Worm (Caenorhabditis elegans) whole organism, L3 larva: ENCODE data around the gene M04G7.5.

Experiments
- R02D3.7 ChIP-seq: fragments of 150-350 bp; optimal IDR thresholded peaks from 2 replicates; lab custom pipeline; 2014; ENCODE audit warnings: missing biosample characterization, missing genetic modification characterization
- ZK546.5 ChIP-seq: sonication (generic microtip); optimal IDR thresholded peaks from 2 replicates; lab custom pipeline; 2017; ENCODE audit warnings: missing biosample characterization, missing genetic modification characterization
- ceh-16 ChIP-seq: sonication (generic microtip); optimal IDR thresholded peaks from 2 replicates; lab custom pipeline; 2017; ENCODE audit warnings: missing biosample characterization, missing genetic modification characterization
- ceh-28 ChIP-seq: fragments of 150-350 bp; optimal IDR thresholded peaks from 2 replicates; lab custom pipeline; 2014; ENCODE audit warnings: missing biosample characterization, missing genetic modification reagents, missing genetic modification characterization
- ceh-9 ChIP-seq: sonication (generic microtip); optimal IDR thresholded peaks from 2 replicates; lab custom pipeline; 2018; ENCODE audit warnings: missing biosample characterization, missing genetic modification characterization
- daf-12 ChIP-seq: fragments of 150-350 bp; optimal IDR thresholded peaks from 2 replicates; lab custom pipeline; 2014; ENCODE audit warnings: missing biosample characterization, missing genetic modification reagents, missing genetic modification characterization
- egl-27 ChIP-seq: sonication (generic microtip); optimal IDR thresholded peaks from 4 replicates; lab custom pipeline; 2017; ENCODE audit warnings: missing biosample characterization, missing genetic modification reagents, missing genetic modification characterization
- egl-5 ChIP-seq: fragments of 150-350 bp; optimal IDR thresholded peaks from 2 replicates; lab custom pipeline; 2017; ENCODE audit warnings: missing biosample characterization, missing genetic modification reagents, missing genetic modification characterization, inconsistent platforms
- elt-2 ChIP-seq: sonication (generic microtip); optimal IDR thresholded peaks from 2 replicates; lab custom pipeline; 2016; ENCODE audit warnings: missing genetic modification reagents, mild to moderate bottlenecking, missing genetic modification characterization, missing compliant biosample characterization
- elt-3 ChIP-seq, 3 experiments: fragments of 150-350 bp in 1 of 3; sonication (generic microtip) in 2 of 3; optimal IDR thresholded peaks; 2 replicates in 2 of 3; 4 replicates in 1 of 3; lab custom pipeline; 2014 to 2017; ENCODE audit warnings: missing biosample characterization in 3 of 3, missing genetic modification characterization in 3 of 3
- fkh-10 ChIP-seq: sonication (generic microtip); optimal IDR thresholded peaks from 2 replicates; lab custom pipeline; 2017; ENCODE audit warnings: missing biosample characterization, missing genetic modification reagents, missing genetic modification characterization
- fkh-2 ChIP-seq: fragments of 150-350 bp; optimal IDR thresholded peaks from 2 replicates; lab custom pipeline; 2014; ENCODE audit warnings: missing biosample characterization, missing genetic modification reagents, missing genetic modification characterization
- fos-1 ChIP-seq: fragments of 150-350 bp; optimal IDR thresholded peaks from 2 replicates; lab custom pipeline; 2014; ENCODE audit warnings: missing biosample characterization, missing genetic modification characterization
- hmg-11 ChIP-seq: sonication (generic microtip); optimal IDR thresholded peaks from 2 replicates; lab custom pipeline; 2016; ENCODE audit warnings: missing genetic modification characterization, missing compliant biosample characterization
- jun-1 ChIP-seq: fragments of 150-350 bp; optimal IDR thresholded peaks from 2 replicates; lab custom pipeline; 2014; ENCODE audit warnings: missing biosample characterization, missing genetic modification reagents, missing genetic modification characterization
- lin-15B ChIP-seq: fragments of 150-350 bp; optimal IDR thresholded peaks from 2 replicates; lab custom pipeline; 2014; ENCODE audit warnings: missing biosample characterization, missing genetic modification characterization
- lin-39 ChIP-seq: fragments of 150-350 bp; optimal IDR thresholded peaks from 2 replicates; lab custom pipeline; 2018; ENCODE audit warnings: missing biosample characterization, missing genetic modification reagents, missing genetic modification characterization
- lsy-12 ChIP-seq: sonication (generic microtip); optimal IDR thresholded peaks from 2 replicates; lab custom pipeline; 2016; ENCODE audit warnings: mild to moderate bottlenecking, missing genetic modification characterization, missing compliant biosample characterization
- mdl-1 ChIP-seq: fragments of 150-350 bp; optimal IDR thresholded peaks from 2 replicates; lab custom pipeline; 2014; ENCODE audit warnings: missing biosample characterization, missing genetic modification characterization
- mml-1 ChIP-seq: fragments of 150-350 bp; sonication (generic microtip); optimal IDR thresholded peaks from 3 replicates; lab custom pipeline; 2014; ENCODE audit warnings: missing biosample characterization, missing genetic modification characterization
- nfya-1 ChIP-seq: sonication (generic microtip); optimal IDR thresholded peaks from 2 replicates; lab custom pipeline; 2017; ENCODE audit warnings: missing genetic modification characterization, mild to moderate bottlenecking, missing compliant biosample characterization, antibody characterized with exemption, moderate library complexity; ENCODE audit not compliant: insufficient read depth
- nhr-11 ChIP-seq: fragments of 150-350 bp; optimal IDR thresholded peaks from 2 replicates; lab custom pipeline; 2014; ENCODE audit warnings: missing biosample characterization, missing genetic modification characterization
- nhr-12 ChIP-seq: fragments of 150-350 bp; optimal IDR thresholded peaks from 2 replicates; lab custom pipeline; 2014; ENCODE audit warnings: missing biosample characterization, missing genetic modification characterization
- nhr-23 ChIP-seq: fragments of 150-350 bp; optimal IDR thresholded peaks from 2 replicates; lab custom pipeline; 2014; ENCODE audit warnings: missing biosample characterization, missing genetic modification reagents, missing genetic modification characterization
- nhr-237 ChIP-seq: fragments of 150-350 bp; optimal IDR thresholded peaks from 2 replicates; lab custom pipeline; 2014; ENCODE audit warnings: missing biosample characterization, missing genetic modification characterization
- nhr-25 ChIP-seq: sonication (generic microtip); optimal IDR thresholded peaks from 2 replicates; lab custom pipeline; 2017; ENCODE audit warnings: missing biosample characterization, missing genetic modification characterization
- nhr-28 ChIP-seq: fragments of 150-350 bp; optimal IDR thresholded peaks from 2 replicates; lab custom pipeline; 2014; ENCODE audit warnings: missing biosample characterization, missing genetic modification characterization
- nhr-43 ChIP-seq: sonication (generic microtip); optimal IDR thresholded peaks from 2 replicates; lab custom pipeline; 2016; ENCODE audit warnings: mild to moderate bottlenecking, missing genetic modification characterization, missing compliant biosample characterization; ENCODE audit not compliant: poor library complexity, severe bottlenecking
- nhr-67 ChIP-seq: fragments of 150-350 bp; optimal IDR thresholded peaks from 2 replicates; lab custom pipeline; 2014; ENCODE audit warnings: missing biosample characterization, missing genetic modification characterization
- nhr-77 ChIP-seq: fragments of 150-350 bp; optimal IDR thresholded peaks from 2 replicates; lab custom pipeline; 2014; ENCODE audit warnings: missing biosample characterization, missing genetic modification characterization
- pha-4 ChIP-seq: fragments of 150-350 bp; optimal IDR thresholded peaks from 2 replicates; lab custom pipeline; 2014; ENCODE audit warnings: missing biosample characterization, missing genetic modification reagents, missing genetic modification characterization
- pqm-1 ChIP-seq: fragments of 150-350 bp; optimal IDR thresholded peaks from 2 replicates; lab custom pipeline; 2017; ENCODE audit warnings: missing biosample characterization, missing genetic modification characterization, inconsistent platforms
- sea-2 ChIP-seq: fragments of 150-350 bp; sonication (generic microtip); optimal IDR thresholded peaks from 4 replicates; lab custom pipeline; 2014; ENCODE audit warnings: missing biosample characterization, missing genetic modification reagents, missing genetic modification characterization
- skn-1 ChIP-seq: fragments of 150-350 bp; optimal IDR thresholded peaks from 2 replicates; lab custom pipeline; 2014; ENCODE audit warnings: missing biosample characterization, missing genetic modification characterization
- snpc-4 ChIP-seq: fragments of 150-350 bp; optimal IDR thresholded peaks from 2 replicates; lab custom pipeline; 2014; ENCODE audit warnings: missing biosample characterization, missing genetic modification characterization
- tbx-2 ChIP-seq: sonication (generic microtip); optimal IDR thresholded peaks from 2 replicates; lab custom pipeline; 2016; ENCODE audit warnings: mild to moderate bottlenecking, missing genetic modification characterization, missing compliant biosample characterization
- unc-39 ChIP-seq: sonication (generic microtip); optimal IDR thresholded peaks from 4 replicates; lab custom pipeline; 2017; ENCODE audit warnings: missing biosample characterization, missing genetic modification characterization
- unc-62 ChIP-seq: fragments of 150-350 bp; sonication (generic microtip); optimal IDR thresholded peaks from 4 replicates; lab custom pipeline; 2014; ENCODE audit warnings: missing biosample characterization, missing genetic modification reagents, missing genetic modification characterization
- zag-1 ChIP-seq: fragments of 150-350 bp; optimal IDR thresholded peaks from 2 replicates; lab custom pipeline; 2014; ENCODE audit warnings: missing biosample characterization, missing genetic modification characterization
- ztf-11 ChIP-seq: fragments of 150-350 bp; optimal IDR thresholded peaks from 2 replicates; lab custom pipeline; 2014; ENCODE audit warnings: missing biosample characterization, missing genetic modification characterization

Gene M04G7.5

ce11 chrIV:454816-455215 is at the start of gene M04G7.5, which contains the start of gene Y66H1A.8:
TSS of gene M04G7.5 (plus strand) at chrIV:455073.
TSS of gene Y66H1A.8 (minus strand) at chrIV:454916.
- TF ChIP-seq ceh-28 (no peak), sea-2 (no peak), nhr-67 (tag; lab: Kevin White, UChicago) (no peak), nhr-43 (tag; lab: Kevin White, UChicago) (no peak), skn-1 (tag; lab: Kevin White, UChicago) (no peak), elt-2 (tag; lab: Kevin White, UChicago) (no peak), mdl-1 (no peak), snpc-4 (tag; lab: Kevin White, UChicago) (no peak), ZK546.5 (tag; lab: Kevin White, UChicago) (no peak), lin-39 (no peak), tbx-2 (tag; lab: Kevin White, UChicago) (no peak), nhr-12 (tag; lab: Kevin White, UChicago) (no peak), mml-1 (tag; lab: Kevin White, UChicago) (no peak)

ce11 chrIV:408892-409291 is 46.0 kb upstream of the M04G7.5 start:
- no peak for TF ChIP-seq fos-1 (tag; lab: Kevin White, UChicago)
- TF ChIP-seq R02D3.7 (tag; lab: Kevin White, UChicago): no peak
- TF ChIP-seq egl-27 (tag; lab: Kevin White, UChicago): no peak
- TF ChIP-seq pha-4 (tag; lab: Kevin White, UChicago): peak; percentile 4
- peak; percentile 10 for TF ChIP-seq pqm-1 (tag; lab: Kevin White, UChicago)
- TF ChIP-seq elt-2 (tag; lab: Kevin White, UChicago): peak; percentile 53
- no peak for TF ChIP-seq sea-2
- no peak for TF ChIP-seq ztf-11
- TF ChIP-seq nhr-23 (tag; lab: Kevin White, UChicago): no peak

- TF ChIP-seq nhr-12 (tag; lab: Kevin White, UChicago) (no peak), pha-4 (tag; lab: Kevin White, UChicago) (no peak), tbx-2 (tag; lab: Kevin White, UChicago) (no peak), snpc-4 (tag; lab: Kevin White, UChicago) (no peak), egl-27 (tag; lab: Kevin White, UChicago) (no peak), mml-1 (tag; lab: Kevin White, UChicago) (no peak), jun-1 (tag; lab: Kevin White, UChicago) (no peak), nhr-25 (tag; lab: Kevin White, UChicago) (no peak), nhr-43 (tag; lab: Kevin White, UChicago) (no peak), mdl-1 (no peak), lin-15B (no peak), egl-5 (tag; lab: Kevin White, UChicago) (no peak), nhr-28 (tag; lab: Kevin White, UChicago) (no peak), lsy-12 (tag; lab: Kevin White, UChicago) (no peak), fkh-10 (no peak), elt-3 (tag; optimal IDR thresholded peaks at IDR 0.05; lab: Kevin White, UChicago) (no peak), sea-2 (no peak), hmg-11 (tag; lab: Kevin White, UChicago) (no peak), daf-12 (tag; lab: Kevin White, UChicago) (no peak)
These were observed 44.9 kb upstream of the M04G7.5 start, which contains the start of gene kgb-1 for ce11 chrIV:409935-410334. TSS of gene kgb-1 (minus strand) at chrIV:410035.

- no peak for TF ChIP-seq fos-1 (tag; lab: Kevin White, UChicago)
- TF ChIP-seq lin-15B: peak; percentile 56
- TF ChIP-seq pqm-1 (tag; lab: Kevin White, UChicago): peak; percentile 58
- TF ChIP-seq nhr-25 (tag; lab: Kevin White, UChicago): peak; percentile 53
- TF ChIP-seq ceh-16 (tag; lab: Kevin White, UChicago): no peak
- TF ChIP-seq nhr-11 (tag; lab: Kevin White, UChicago): no peak
- TF ChIP-seq egl-5 (tag; lab: Kevin White, UChicago): no peak
- TF ChIP-seq nhr-77 (tag; lab: Kevin White, UChicago): peak; percentile 13
- TF ChIP-seq nhr-23 (tag; lab: Kevin White, UChicago): peak; percentile 81
- peak; percentile 47 for TF ChIP-seq R02D3.7 (tag; lab: Kevin White, UChicago)
- no peak for TF ChIP-seq fkh-2 (tag; lab: Kevin White, UChicago)
- no peak for TF ChIP-seq nhr-237 (tag; lab: Kevin White, UChicago)
- TF ChIP-seq mml-1 (tag; lab: Kevin White, UChicago): no peak
- no peak for TF ChIP-seq zag-1 (tag; lab: Kevin White, UChicago)
- no peak for TF ChIP-seq ztf-11
- no peak for TF ChIP-seq nhr-28 (tag; lab: Kevin White, UChicago)
- TF ChIP-seq jun-1 (tag; lab: Kevin White, UChicago): peak; percentile 65
- peak; percentile 68 for TF ChIP-seq nhr-43 (tag; lab: Kevin White, UChicago)
- TF ChIP-seq skn-1 (tag; lab: Kevin White, UChicago): peak; percentile 79
- TF ChIP-seq ceh-9 (tag; lab: Kevin White, UChicago): no peak
- TF ChIP-seq ceh-28: peak; percentile 20
- peak; percentile 76 for TF ChIP-seq nfya-1 (tag; lab: Kevin White, UChicago)
- peak; percentile 43 for TF ChIP-seq lsy-12 (tag; lab: Kevin White, UChicago)
- TF ChIP-seq unc-62 (GFP tag; lab: Kevin White, UChicago): no peak
- TF ChIP-seq pha-4 (tag; lab: Kevin White, UChicago): peak; percentile 93
- TF ChIP-seq nhr-12 (tag; lab: Kevin White, UChicago): no peak
- TF ChIP-seq unc-39 (tag; lab: Kevin White, UChicago): no peak
- TF ChIP-seq snpc-4 (tag; lab: Kevin White, UChicago): peak; percentile 11
- TF ChIP-seq elt-2 (tag; lab: Kevin White, UChicago): peak; percentile 73
- TF ChIP-seq hmg-11 (tag; lab: Kevin White, UChicago): peak; percentile 59
These were observed 44.4 kb upstream of the M04G7.5 start, which contains the start of gene T07A9.12 for ce11 chrIV:410420-410891. TSS of gene T07A9.12 (plus strand) at chrIV:410867.
